Fruit fly (Drosophila melanogaster) whole organism, embryonic: ENCODE measurements around the gene CG5863.

Source experiments
- Antp ChIP-seq: fragments of 200-800 bp; sonication (Bioruptor generic); optimal IDR thresholded peaks from 3 replicates; lab custom pipeline; 2016; ENCODE audit warnings: missing biosample characterization, missing genetic modification characterization
- Asciz ChIP-seq: fragments of 200-800 bp; sonication (Bioruptor generic); optimal IDR thresholded peaks from 2 replicates; lab custom pipeline; 2017; ENCODE audit warnings: missing biosample characterization, mild to moderate bottlenecking, missing genetic modification characterization, missing genetic modification reagents
- Atf-2 ChIP-seq: fragments of 200-800 bp; sonication (Bioruptor generic); optimal IDR thresholded peaks from 2 replicates; lab custom pipeline; 2016; ENCODE audit warnings: missing biosample characterization, missing genetic modification characterization
- Blimp-1 ChIP-seq: fragments of 200-800 bp; sonication (Bioruptor generic); optimal IDR thresholded peaks from 3 replicates; lab custom pipeline; 2018; ENCODE audit warnings: missing biosample characterization, missing genetic modification characterization, mild to moderate bottlenecking, moderate library complexity, missing genetic modification reagents
- BtbVII ChIP-seq: fragments of 200-800 bp; sonication (Bioruptor generic); optimal IDR thresholded peaks from 3 replicates; lab custom pipeline; 2017; ENCODE audit warnings: missing biosample characterization, mild to moderate bottlenecking, missing genetic modification characterization
- CG13775 ChIP-seq: fragments of 200-800 bp; sonication (Bioruptor generic); optimal IDR thresholded peaks from 3 replicates; lab custom pipeline; 2017; ENCODE audit warnings: missing biosample characterization, mild to moderate bottlenecking, missing genetic modification characterization
- CG17359 ChIP-seq: fragments of 200-800 bp; sonication (Bioruptor generic); optimal IDR thresholded peaks from 3 replicates; lab custom pipeline; 2018; ENCODE audit warnings: missing biosample characterization, mild to moderate bottlenecking, missing genetic modification characterization, moderate library complexity
- CG17385 ChIP-seq: fragments of 200-800 bp; sonication (Bioruptor generic); optimal IDR thresholded peaks from 3 replicates; lab custom pipeline; 2018; ENCODE audit warnings: missing biosample characterization, mild to moderate bottlenecking, missing genetic modification characterization
- CG2875 ChIP-seq: fragments of 200-800 bp; sonication (Bioruptor generic); optimal IDR thresholded peaks from 2 replicates; lab custom pipeline; 2017; ENCODE audit warnings: missing biosample characterization, mild to moderate bottlenecking, missing genetic modification characterization, missing genetic modification reagents
- CG32532 ChIP-seq: fragments of 200-800 bp; sonication (Bioruptor generic); IDR thresholded peaks from 2 replicates; pipeline ENCODE4 v1.3.6; 2022; ENCODE audit warnings: missing biosample characterization, missing genetic modification characterization
- CG4328 ChIP-seq: fragments of 200-800 bp; sonication (Bioruptor generic); optimal IDR thresholded peaks from 3 replicates; lab custom pipeline; 2017; ENCODE audit warnings: missing biosample characterization, missing genetic modification reagents, missing genetic modification characterization
- CG4730 ChIP-seq: fragments of 200-800 bp; sonication (Bioruptor generic); IDR thresholded peaks from 2 replicates; pipeline ENCODE4 v1.3.6; 2022; ENCODE audit warnings: missing biosample characterization, missing genetic modification characterization
- CG6689 ChIP-seq: fragments of 200-800 bp; sonication (Bioruptor generic); IDR thresholded peaks from 2 replicates; pipeline ENCODE4 v1.3.6; 2022; ENCODE audit warnings: missing biosample characterization, missing genetic modification characterization
- CG7987 ChIP-seq: fragments of 200-800 bp; sonication (Bioruptor generic); optimal IDR thresholded peaks from 2 replicates; lab custom pipeline; 2018; ENCODE audit warnings: missing biosample characterization, mild to moderate bottlenecking, missing genetic modification characterization, moderate library complexity
- CG8924 ChIP-seq: fragments of 200-800 bp; optimal IDR thresholded peaks from 3 replicates; lab custom pipeline; 2019; ENCODE audit warnings: missing biosample characterization, mild to moderate bottlenecking, missing genetic modification characterization, moderate library complexity
- CkIIα-i1 ChIP-seq: fragments of 200-800 bp; sonication (Bioruptor generic); IDR thresholded peaks from 2 replicates; pipeline ENCODE4 v1.3.6; 2022; ENCODE audit warnings: missing biosample characterization, missing genetic modification characterization
- CrebB ChIP-seq: fragments of 200-800 bp; sonication (Bioruptor generic); optimal IDR thresholded peaks from 3 replicates; lab custom pipeline; 2018; ENCODE audit warnings: missing biosample characterization, mild to moderate bottlenecking, missing genetic modification characterization
- Dek ChIP-seq: fragments of 200-800 bp; sonication (Bioruptor generic); optimal IDR thresholded peaks from 3 replicates; lab custom pipeline; 2019; ENCODE audit warnings: missing biosample characterization, mild to moderate bottlenecking, missing genetic modification characterization, moderate library complexity
- Dip3 ChIP-seq: fragments of 200-800 bp; sonication (Bioruptor generic); optimal IDR thresholded peaks from 3 replicates; lab custom pipeline; 2016; ENCODE audit warnings: missing biosample characterization, missing genetic modification characterization
- Eip74EF ChIP-seq, 2 experiments: fragments of 200-800 bp in 1 of 2; fragments of >200 bp in 1 of 2; sonication (Bioruptor generic) in 1 of 2; optimal IDR thresholded peaks; 2 replicates each; lab custom pipeline; 2017 to 2019; ENCODE audit warnings: missing biosample characterization in 2 of 2, missing genetic modification characterization in 2 of 2, mild to moderate bottlenecking in 1 of 2, moderate library complexity in 1 of 2
- Fer3 ChIP-seq: fragments of 200-800 bp; sonication (Bioruptor generic); optimal IDR thresholded peaks from 2 replicates; lab custom pipeline; 2018; ENCODE audit warnings: missing biosample characterization, mild to moderate bottlenecking, missing genetic modification characterization, moderate library complexity
- Hmx ChIP-seq: fragments of 200-800 bp; sonication (Bioruptor generic); optimal IDR thresholded peaks from 2 replicates; lab custom pipeline; 2016; ENCODE audit warnings: missing biosample characterization, missing genetic modification characterization
- Ptx1 ChIP-seq: fragments of 200-800 bp; sonication (Bioruptor generic); IDR thresholded peaks from 2 replicates; pipeline ENCODE4 v1.3.6; 2022; ENCODE audit warnings: missing biosample characterization, missing genetic modification characterization
- Ravus ChIP-seq: fragments of 200-800 bp; sonication (Bioruptor generic); IDR thresholded peaks from 2 replicates; pipeline ENCODE4 v1.3.6; 2022; ENCODE audit warnings: missing biosample characterization, missing genetic modification characterization
- Six4 ChIP-seq: fragments of 200-800 bp; sonication (Bioruptor generic); optimal IDR thresholded peaks from 2 replicates; lab custom pipeline; 2016; ENCODE audit warnings: missing biosample characterization, missing genetic modification characterization
- Sox100B ChIP-seq: fragments of 200-800 bp; sonication (Bioruptor generic); optimal IDR thresholded peaks from 3 replicates; lab custom pipeline; 2018; ENCODE audit warnings: missing biosample characterization, mild to moderate bottlenecking, missing genetic modification characterization
- TFAM ChIP-seq: fragments of 200-800 bp; sonication (Bioruptor generic); optimal IDR thresholded peaks from 2 replicates; lab custom pipeline; 2017; ENCODE audit warnings: missing biosample characterization, missing genetic modification characterization, inconsistent platforms
- YL-1 ChIP-seq: fragments of 200-800 bp; sonication (Bioruptor generic); optimal IDR thresholded peaks from 3 replicates; lab custom pipeline; 2017; ENCODE audit warnings: missing biosample characterization, mild to moderate bottlenecking, missing genetic modification characterization
- aop ChIP-seq: fragments of 200-800 bp; sonication (Bioruptor generic); IDR thresholded peaks from 2 replicates; pipeline ENCODE4 v1.3.6; 2022; ENCODE audit warnings: missing biosample characterization, missing genetic modification characterization
- ara ChIP-seq: fragments of 200-800 bp; sonication (Bioruptor generic); IDR thresholded peaks from 2 replicates; pipeline ENCODE4 v1.3.6; 2022; ENCODE audit warnings: missing biosample characterization, missing genetic modification characterization
- chif ChIP-seq, 2 experiments: fragments of 200-800 bp; sonication (Bioruptor generic); optimal IDR thresholded peaks; 3 replicates each; lab custom pipeline; 2016; ENCODE audit warnings: missing biosample characterization in 2 of 2, missing genetic modification characterization in 2 of 2
- ci ChIP-seq: fragments of 200-800 bp; sonication (Bioruptor generic); IDR thresholded peaks from 3 replicates; pipeline ENCODE4 v1.3.6; 2022; ENCODE audit warnings: missing biosample characterization, missing genetic modification characterization
- eve ChIP-seq, 2 experiments: fragments of >200 bp; optimal IDR thresholded peaks; 2 replicates each; lab custom pipeline; 2017; ENCODE audit warnings: missing biosample characterization in 2 of 2, missing genetic modification characterization in 2 of 2
- gce ChIP-seq: fragments of 200-800 bp; sonication (Bioruptor generic); IDR thresholded peaks from 3 replicates; pipeline ENCODE4 v1.3.6; 2022; ENCODE audit warnings: missing biosample characterization, missing genetic modification characterization
- gro ChIP-seq: fragments of 200-800 bp; sonication (Bioruptor generic); optimal IDR thresholded peaks from 2 replicates; lab custom pipeline; 2016; ENCODE audit warnings: missing biosample characterization, missing genetic modification characterization
- jumu ChIP-seq: fragments of 200-800 bp; sonication (Bioruptor generic); optimal IDR thresholded peaks from 3 replicates; lab custom pipeline; 2016; ENCODE audit warnings: missing biosample characterization, missing genetic modification characterization
- kni ChIP-seq: fragments of 200-800 bp; sonication (Bioruptor generic); optimal IDR thresholded peaks from 3 replicates; lab custom pipeline; 2017; ENCODE audit warnings: mild to moderate bottlenecking, missing biosample characterization, missing genetic modification reagents, missing genetic modification characterization
- maf-S ChIP-seq: fragments of 200-800 bp; sonication (Bioruptor generic); optimal IDR thresholded peaks from 2 replicates; lab custom pipeline; 2016; ENCODE audit warnings: missing biosample characterization, missing genetic modification characterization
- peb ChIP-seq: fragments of 200-800 bp; sonication (Bioruptor generic); IDR thresholded peaks from 2 replicates; pipeline ENCODE4 v1.3.6; 2022; ENCODE audit warnings: missing biosample characterization, missing genetic modification characterization
- pfk ChIP-seq: fragments of 200-800 bp; sonication (Bioruptor generic); optimal IDR thresholded peaks from 2 replicates; lab custom pipeline; 2018; ENCODE audit warnings: missing biosample characterization, mild to moderate bottlenecking, missing genetic modification characterization, moderate library complexity
- pros ChIP-seq: fragments of 200-800 bp; sonication (Bioruptor generic); optimal IDR thresholded peaks from 3 replicates; lab custom pipeline; 2019; ENCODE audit warnings: missing biosample characterization, mild to moderate bottlenecking, missing genetic modification characterization, moderate library complexity
- rib ChIP-seq: fragments of 200-800 bp; sonication (Bioruptor generic); IDR thresholded peaks from 2 replicates; pipeline ENCODE4 v1.3.6; 2022; ENCODE audit warnings: missing biosample characterization, missing genetic modification characterization
- seq ChIP-seq: fragments of 200-800 bp; sonication (Bioruptor generic); IDR thresholded peaks from 2 replicates; pipeline ENCODE4 v1.3.6; 2022; ENCODE audit warnings: missing biosample characterization, missing genetic modification characterization
- slou ChIP-seq: fragments of 200-800 bp; sonication (Bioruptor generic); optimal IDR thresholded peaks from 3 replicates; lab custom pipeline; 2016; ENCODE audit warnings: missing biosample characterization, missing genetic modification characterization
- tap ChIP-seq: fragments of 200-800 bp; optimal IDR thresholded peaks from 3 replicates; lab custom pipeline; 2019; ENCODE audit warnings: missing biosample characterization, mild to moderate bottlenecking, missing genetic modification characterization, moderate library complexity
- tna ChIP-seq: fragments of 200-800 bp; sonication (Bioruptor generic); IDR thresholded peaks from 2 replicates; pipeline ENCODE4 v1.3.6; 2022; ENCODE audit warnings: missing biosample characterization, missing genetic modification characterization; ENCODE audit not compliant: partially characterized antibody
- toy ChIP-seq: fragments of 200-800 bp; sonication (Bioruptor generic); IDR thresholded peaks from 2 replicates; pipeline ENCODE4 v1.3.6; 2022; ENCODE audit warnings: missing biosample characterization, missing genetic modification characterization
- trem ChIP-seq: fragments of 200-800 bp; optimal IDR thresholded peaks from 3 replicates; lab custom pipeline; 2019; ENCODE audit warnings: missing biosample characterization, mild to moderate bottlenecking, missing genetic modification characterization, moderate library complexity
- ttk ChIP-seq: fragments of 200-800 bp; sonication (Bioruptor generic); IDR thresholded peaks from 2 replicates; pipeline ENCODE4 v2.1.2; 2022; ENCODE audit warnings: missing biosample characterization, missing genetic modification characterization
- tx ChIP-seq: fragments of 200-800 bp; sonication (Bioruptor generic); optimal IDR thresholded peaks from 2 replicates; lab custom pipeline; 2016; ENCODE audit warnings: missing biosample characterization, missing genetic modification characterization
- unc-4 ChIP-seq: fragments of 200-800 bp; sonication (Bioruptor generic); IDR thresholded peaks from 2 replicates; pipeline ENCODE4 v1.3.6; 2022; ENCODE audit warnings: missing biosample characterization, missing genetic modification characterization; ENCODE audit not compliant: partially characterized antibody

Gene CG5863

DNA sequence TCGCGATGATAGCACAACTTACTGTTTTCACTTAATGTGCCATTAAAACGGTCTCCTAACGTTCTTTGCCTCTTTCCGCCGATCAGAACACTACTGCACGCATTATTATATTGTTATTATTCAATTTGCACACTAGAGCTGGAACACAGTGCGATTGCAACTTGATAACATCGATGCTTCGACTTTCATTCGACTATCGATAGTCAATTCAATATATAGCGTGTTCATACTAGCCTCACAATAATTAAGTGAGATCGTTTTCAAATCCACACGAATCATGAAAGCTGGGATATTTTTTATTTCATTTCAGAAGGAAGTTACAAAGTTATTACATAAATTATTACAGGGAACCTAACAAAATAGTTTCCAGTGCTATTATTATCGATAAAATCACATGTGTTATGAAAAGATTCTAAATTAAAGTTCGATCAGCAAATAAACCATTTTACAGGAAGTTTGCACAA, 9.6 kb upstream of the CG5863 start (continued):
- TF ChIP-seq CG7987 (GFP tag; lab: Kevin White, UChicago), result no peak
- TF ChIP-seq Fer3, result peak; percentile 39
- TF ChIP-seq rib (GFP tag; lab: Robert Waterston, UW), result peak; percentile 69
- no peak for TF ChIP-seq seq (GFP tag; lab: Robert Waterston, UW)
- peak; percentile 27 for TF ChIP-seq CrebB (tag; lab: Kevin White, UChicago)
- peak; percentile 17 for TF ChIP-seq Sox100B (GFP tag; lab: Kevin White, UChicago)
- peak; percentile 36 for TF ChIP-seq trem (tag; lab: Kevin White, UChicago)
- TF ChIP-seq Dek (tag; lab: Kevin White, UChicago), result peak; percentile 75
- TF ChIP-seq CG2875 (GFP tag; lab: Kevin White, UChicago), result no peak
- TF ChIP-seq jumu (GFP tag; lab: Kevin White, UChicago), result peak; percentile 42
- TF ChIP-seq Ravus (GFP tag; lab: Robert Waterston, UW), result no peak
- TF ChIP-seq CG4328 (GFP tag; lab: Kevin White, UChicago), result no peak
- peak; percentile 3 for TF ChIP-seq BtbVII
- no peak for TF ChIP-seq peb
- no peak for TF ChIP-seq Eip74EF (GFP tag; optimal IDR thresholded peaks at IDR 0.05; lab: Kevin White, UChicago)
- TF ChIP-seq pfk, result no peak
- TF ChIP-seq CkIIα-i1 (GFP tag; lab: Robert Waterston, UW), result no peak
- TF ChIP-seq Antp (GFP tag; lab: Kevin White, UChicago), result peak; percentile 45
- no peak for TF ChIP-seq ttk (GFP tag; lab: Robert Waterston, UW)
- no peak for TF ChIP-seq toy
- TF ChIP-seq Atf-2 (GFP tag; lab: Kevin White, UChicago), result peak; percentile 47
- no peak for TF ChIP-seq kni (GFP tag; lab: Kevin White, UChicago)
- peak; percentile 13 for TF ChIP-seq slou (GFP tag; lab: Kevin White, UChicago)
- TF ChIP-seq eve (GFP tag; optimal IDR thresholded peaks at IDR 0.05; lab: Kevin White, UChicago), result no peak
- TF ChIP-seq pros, result no peak
- TF ChIP-seq maf-S, result peak; percentile 56
- TF ChIP-seq Blimp-1, result no peak
- peak; percentile 44 for TF ChIP-seq tx (GFP tag; lab: Kevin White, UChicago)
- peak; percentile 64 for TF ChIP-seq Dip3 (GFP tag; lab: Kevin White, UChicago)
- TF ChIP-seq Six4, result no peak
- TF ChIP-seq CG17359, result no peak
- peak; percentile 8 for TF ChIP-seq Hmx (GFP tag; lab: Kevin White, UChicago)
- TF ChIP-seq CG13775, result peak; percentile 67
- TF ChIP-seq CG4730 (GFP tag; lab: Robert Waterston, UW), result no peak
- TF ChIP-seq TFAM (GFP tag; lab: Kevin White, UChicago), result no peak
- TF ChIP-seq ara (GFP tag; lab: Robert Waterston, UW), result no peak
- TF ChIP-seq chif (GFP tag; optimal IDR thresholded peaks at IDR 0.05; lab: Kevin White, UChicago), result peak in 1 of 2 experiments; percentile 43
- TF ChIP-seq CG6689 (GFP tag; lab: Robert Waterston, UW), result no peak
- peak; percentile 60 for TF ChIP-seq CG17385 (GFP tag; lab: Kevin White, UChicago)
- TF ChIP-seq tap (tag; lab: Kevin White, UChicago), result no peak
- peak; percentile 76 for TF ChIP-seq CG32532 (GFP tag; lab: Robert Waterston, UW)
- peak; percentile 47; the same call in 1 of the 2 replicates for TF ChIP-seq Ptx1 (GFP tag; lab: Robert Waterston, UW)
- peak; percentile 66 for TF ChIP-seq CG8924
- peak; percentile 51 for TF ChIP-seq gro
- TF ChIP-seq aop (GFP tag; lab: Robert Waterston, UW), result no peak
- TF ChIP-seq tna (GFP tag; lab: Robert Waterston, UW), result peak; percentile 77
- no peak for TF ChIP-seq ci (GFP tag; lab: Robert Waterston, UW)
- TF ChIP-seq Asciz (GFP tag; lab: Kevin White, UChicago), result no peak
- peak; percentile 62 for TF ChIP-seq YL-1 (GFP tag; lab: Kevin White, UChicago)
- TF ChIP-seq gce (GFP tag; lab: Robert Waterston, UW), result no peak
- peak; percentile 78 for TF ChIP-seq unc-4 (GFP tag; lab: Robert Waterston, UW)
